Worm (Caenorhabditis elegans): ENCODE results near the gene K04D7.6.

- TF ChIP-seq egl-27 (tag; optimal IDR thresholded peaks at IDR 0.05) (no peak), aly-2 (tag; optimal IDR thresholded peaks at IDR 0.05) (no peak), ztf-4 (tag; optimal IDR thresholded peaks at IDR 0.05) (no peak), nhr-11 (tag; optimal IDR thresholded peaks at IDR 0.05) (no peak), fkh-10 (GFP tag; optimal IDR thresholded peaks at IDR 0.05) (no peak), nhr-12 (tag; optimal IDR thresholded peaks at IDR 0.05) (no peak), ztf-11 (tag; optimal IDR thresholded peaks at IDR 0.05) (no peak), dpl-1 (GFP tag; optimal IDR thresholded peaks at IDR 0.05) (no peak), lsy-2 (tag; optimal IDR thresholded peaks at IDR 0.05) (no peak), ama-1 (optimal IDR thresholded peaks at IDR 0.05) (no peak), fos-1 (tag; optimal IDR thresholded peaks at IDR 0.05) (no peak), mdl-1 (tag; optimal IDR thresholded peaks at IDR 0.05) (no peak)
These were observed 26.4 kb upstream of the K04D7.6 start, which contains the start of gene F01G10.4 for ce11 chrIV:10232456-10232855.

Measured in whole organism, L1 larva.